Fruit fly (Drosophila melanogaster): Measurements from ENCODE around the gene CG12723.

- TF ChIP-seq Hr83 (GFP tag; optimal IDR thresholded peaks at IDR 0.05; ENCODE audit: poor library complexity, severe bottlenecking) (no peak), h (GFP tag; optimal IDR thresholded peaks at IDR 0.05) (no peak), usp (GFP tag; optimal IDR thresholded peaks at IDR 0.05) (no peak), Dfd (GFP tag; optimal IDR thresholded peaks at IDR 0.05) (no peak), pan (optimal IDR thresholded peaks at IDR 0.05) (no peak), Abd-B (GFP tag; optimal IDR thresholded peaks at IDR 0.05) (no peak), Dif (GFP tag; optimal IDR thresholded peaks at IDR 0.05; ENCODE audit: partially characterized antibody) (no peak), fru (GFP tag; optimal IDR thresholded peaks at IDR 0.05) (no peak), CrebA (GFP tag; optimal IDR thresholded peaks at IDR 0.05; ENCODE audit: borderline replicate concordance) (no peak), Mio (GFP tag; optimal IDR thresholded peaks at IDR 0.05) (no peak)
These were observed 45.0 kb upstream of the CG12723 start, which contains the start of gene CG32639 for dm6 chrX:13236516-13237245.

Measured in whole organism, wandering third instar larva.